Fruit fly (Drosophila melanogaster) whole organism, adult: ENCODE results near the gene bi.

Experiments used
- CG11617 ChIP-seq: fragments of 200-800 bp; sonication (Bioruptor generic); optimal IDR thresholded peaks from 2 replicates; lab custom pipeline; 2017; ENCODE audit warnings: mild to moderate bottlenecking, missing biosample characterization, missing genetic modification reagents, missing genetic modification characterization
- CG12768 ChIP-seq: fragments of 200-800 bp; sonication (Bioruptor generic); optimal IDR thresholded peaks from 2 replicates; lab custom pipeline; 2017; ENCODE audit warnings: missing biosample characterization, missing genetic modification characterization, mild to moderate bottlenecking, moderate library complexity, missing genetic modification reagents
- CG14711 ChIP-seq: fragments of 200-800 bp; sonication (Bioruptor generic); optimal IDR thresholded peaks from 2 replicates; lab custom pipeline; 2018; ENCODE audit warnings: missing biosample characterization, mild to moderate bottlenecking, missing genetic modification characterization, moderate library complexity
- CG1620 ChIP-seq: fragments of 200-800 bp; sonication (Bioruptor generic); optimal IDR thresholded peaks from 2 replicates; lab custom pipeline; 2016; ENCODE audit warnings: missing biosample characterization, missing genetic modification characterization
- CG7045 ChIP-seq: fragments of 200-800 bp; sonication (Bioruptor generic); optimal IDR thresholded peaks from 2 replicates; lab custom pipeline; 2017; ENCODE audit warnings: missing biosample characterization, mild to moderate bottlenecking, missing genetic modification characterization
- CG7101 ChIP-seq: fragments of 200-800 bp; sonication (Bioruptor generic); optimal IDR thresholded peaks from 2 replicates; lab custom pipeline; 2018; ENCODE audit warnings: missing biosample characterization, mild to moderate bottlenecking, missing genetic modification characterization, moderate library complexity
- Clk ChIP-seq: fragments of 200-800 bp; sonication (Bioruptor generic); optimal IDR thresholded peaks from 2 replicates; lab custom pipeline; 2017; ENCODE audit warnings: missing biosample characterization, missing genetic modification characterization
- Hr96 ChIP-seq: fragments of 200-800 bp; sonication (Bioruptor generic); optimal IDR thresholded peaks from 2 replicates; lab custom pipeline; 2016; ENCODE audit warnings: missing biosample characterization, missing genetic modification characterization
- Mnt ChIP-seq: fragments of 200-800 bp; sonication (Bioruptor generic); optimal IDR thresholded peaks from 2 replicates; lab custom pipeline; 2016; ENCODE audit warnings: missing biosample characterization, mild to moderate bottlenecking, missing genetic modification characterization
- bab1 ChIP-seq: fragments of 200-800 bp; sonication (Bioruptor generic); optimal IDR thresholded peaks from 3 replicates; lab custom pipeline; 2019; ENCODE audit warnings: missing biosample characterization, mild to moderate bottlenecking, missing genetic modification characterization, moderate library complexity
- cic ChIP-seq: fragments of 200-800 bp; sonication (Bioruptor generic); optimal IDR thresholded peaks from 2 replicates; lab custom pipeline; 2017; ENCODE audit warnings: missing biosample characterization, mild to moderate bottlenecking, missing genetic modification characterization, moderate library complexity
- kay ChIP-seq: fragments of 200-800 bp; sonication (Bioruptor generic); peaks from one replicate; lab custom pipeline; 2016; ENCODE audit warnings: missing biosample characterization, missing genetic modification characterization, borderline replicate concordance
- ovo ChIP-seq: fragments of 200-800 bp; sonication (Bioruptor generic); optimal IDR thresholded peaks from 2 replicates; lab custom pipeline; 2016; ENCODE audit warnings: missing biosample characterization, missing genetic modification characterization
- toe ChIP-seq: fragments of 200-800 bp; sonication (Bioruptor generic); optimal IDR thresholded peaks from 2 replicates; lab custom pipeline; 2016; ENCODE audit warnings: missing biosample characterization, missing genetic modification characterization

Gene bi

DNA sequence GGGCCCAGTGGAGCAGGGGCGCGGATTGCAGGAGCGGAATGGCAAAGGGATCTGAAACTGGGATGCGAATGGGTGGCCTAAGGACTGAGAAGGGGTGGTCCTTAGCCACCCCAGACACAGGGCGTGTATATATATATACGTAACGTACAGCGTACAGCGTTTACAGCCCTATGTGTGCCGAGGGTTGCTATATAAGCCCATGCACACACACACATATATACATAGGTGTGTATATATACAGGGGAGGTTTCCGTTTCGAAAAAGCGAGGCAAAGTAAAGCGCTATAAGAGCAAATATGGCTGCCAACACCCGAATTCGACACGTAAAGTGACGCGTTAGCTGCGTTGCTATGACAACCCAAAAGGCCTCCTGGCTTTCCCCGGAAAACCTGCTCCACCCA lies 114.1 kb downstream of the bi start:
- no peak for TF ChIP-seq CG1620 (GFP tag; lab: Kevin White, UChicago)
- no peak for TF ChIP-seq CG7101 (tag; lab: Kevin White, UChicago)
- TF ChIP-seq Clk: no peak
- no peak for TF ChIP-seq Mnt (GFP tag; lab: Kevin White, UChicago)
- no peak for TF ChIP-seq ovo (GFP tag; lab: Kevin White, UChicago)
- TF ChIP-seq cic (GFP tag; lab: Kevin White, UChicago): no peak
- no peak for TF ChIP-seq toe (GFP tag; lab: Kevin White, UChicago)
- no peak for TF ChIP-seq CG7045
- no peak for TF ChIP-seq bab1 (GFP tag; lab: Kevin White, UChicago)

DNA sequence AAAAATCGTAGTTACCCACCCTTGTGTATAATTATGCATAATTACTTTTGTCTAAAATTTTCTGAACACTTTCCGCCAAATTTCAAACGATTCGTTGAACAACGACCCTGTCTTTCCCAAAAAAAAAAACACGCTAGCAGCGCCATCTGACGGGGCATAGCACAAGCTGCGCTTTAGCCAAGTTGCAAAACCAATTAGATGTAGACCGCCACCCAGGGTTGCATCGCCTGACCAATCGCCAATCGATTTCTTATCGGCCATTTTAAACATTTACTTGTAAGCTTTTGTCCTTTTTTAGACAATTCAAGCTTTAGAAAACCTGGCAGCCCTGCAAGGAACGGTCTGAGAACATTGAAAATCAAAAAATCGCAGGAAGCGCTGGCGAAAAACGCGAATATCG lies 117.3 kb downstream of the bi start, which contains the start of gene CG3556:
TSS of gene CG3556 (plus strand) at position 323 of the 400 bp plus-strand sequence.
- no peak for TF ChIP-seq kay
- TF ChIP-seq bab1 (GFP tag; lab: Kevin White, UChicago): peak; percentile 71

DNA sequence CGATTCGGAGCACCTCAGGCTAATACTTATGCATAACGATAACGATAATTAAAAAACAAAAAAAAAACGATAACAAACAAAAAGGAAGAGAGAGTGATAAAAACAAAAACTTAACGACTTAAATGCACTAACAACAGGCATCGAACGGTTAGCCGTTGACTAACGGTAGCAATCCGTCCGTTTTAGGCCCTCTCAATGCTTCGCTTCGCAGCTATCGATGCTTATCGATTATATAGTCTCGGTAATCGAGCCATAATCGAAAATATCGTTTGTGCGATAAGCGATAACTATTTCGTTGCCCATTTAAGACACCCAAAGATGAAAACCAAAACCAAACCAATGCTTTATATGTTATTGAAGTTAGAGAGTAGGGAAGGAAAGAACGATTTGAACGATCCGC lies 121.3 kb downstream of the bi start:
- TF ChIP-seq CG7045: no peak
- TF ChIP-seq Clk: no peak
- TF ChIP-seq Hr96 (GFP tag; lab: Kevin White, UChicago): no peak
- no peak for TF ChIP-seq kay
- TF ChIP-seq bab1 (GFP tag; lab: Kevin White, UChicago): no peak
- TF ChIP-seq CG7101 (tag; lab: Kevin White, UChicago): no peak
- no peak for TF ChIP-seq ovo (GFP tag; lab: Kevin White, UChicago)
- TF ChIP-seq CG12768 (GFP tag; lab: Kevin White, UChicago): no peak
- no peak for TF ChIP-seq Mnt (GFP tag; lab: Kevin White, UChicago)
- no peak for TF ChIP-seq cic (GFP tag; lab: Kevin White, UChicago)
- no peak for TF ChIP-seq CG11617 (GFP tag; lab: Kevin White, UChicago)
- TF ChIP-seq CG14711 (tag; lab: Kevin White, UChicago): no peak
